Worm (Caenorhabditis elegans) whole organism, young adult: ENCODE measurements around the gene F59F5.3.

Experiments used
- B0035.1 ChIP-seq: sonication (generic microtip); optimal IDR thresholded peaks from 2 replicates; lab custom pipeline; 2016; ENCODE audit warnings: missing genetic modification characterization, mild to moderate bottlenecking, missing compliant biosample characterization, missing genotype, missing genetic modification reagents
- D2030.7 ChIP-seq: fragments of 200-800 bp; sonication (Bioruptor generic); IDR thresholded peaks from 2 replicates; pipeline ENCODE4 v1.3.6; 2022; ENCODE audit warnings: missing genetic modification reagents, missing genetic modification characterization, missing compliant biosample characterization
- F10E7.11 ChIP-seq: sonication (generic microtip); optimal IDR thresholded peaks from 2 replicates; lab custom pipeline; 2017; ENCODE audit warnings: mild to moderate bottlenecking, missing genetic modification characterization, moderate library complexity, missing compliant biosample characterization
- F52B5.7 ChIP-seq: sonication (generic microtip); optimal IDR thresholded peaks from 2 replicates; lab custom pipeline; 2016; ENCODE audit warnings: mild to moderate bottlenecking, missing genetic modification characterization, missing compliant biosample characterization
- K11D2.4 ChIP-seq: fragments of 200-800 bp; sonication (Bioruptor generic); IDR thresholded peaks from 2 replicates; pipeline ENCODE4 v1.3.6; 2022; ENCODE audit warnings: missing genetic modification reagents, missing genetic modification characterization, missing compliant biosample characterization
- K12H6.12 ChIP-seq: fragments of 200-800 bp; sonication (Bioruptor generic); optimal IDR thresholded peaks from 2 replicates; lab custom pipeline; 2018; ENCODE audit warnings: mild to moderate bottlenecking, missing genetic modification characterization, missing compliant biosample characterization
- Y53G8AR.9 ChIP-seq: fragments of 200-800 bp; sonication (Bioruptor generic); conservative IDR thresholded peaks from 2 replicates; pipeline ENCODE4 v1.3.6; 2022; ENCODE audit warnings: missing genetic modification reagents, missing genetic modification characterization, missing compliant biosample characterization
- Y95B8A.8 ChIP-seq: fragments of 200-800 bp; sonication (Bioruptor generic); IDR thresholded peaks from 2 replicates; pipeline ENCODE4 v1.3.6; 2022; ENCODE audit warnings: missing genetic modification reagents, missing genetic modification characterization, missing compliant biosample characterization
- aptf-2 ChIP-seq: fragments of 200-800 bp; sonication (Bioruptor generic); conservative IDR thresholded peaks from 2 replicates; pipeline ENCODE4 v1.3.6; 2022; ENCODE audit warnings: missing genetic modification reagents, missing genetic modification characterization, missing compliant biosample characterization
- atf-7 ChIP-seq: sonication (generic microtip); optimal IDR thresholded peaks from 2 replicates; lab custom pipeline; 2017; ENCODE audit warnings: mild to moderate bottlenecking, missing genetic modification characterization, missing compliant biosample characterization
- attf-5 ChIP-seq: fragments of 200-800 bp; sonication (Bioruptor generic); optimal IDR thresholded peaks from 2 replicates; lab custom pipeline; 2018; ENCODE audit warnings: mild to moderate bottlenecking, missing genetic modification characterization, missing compliant biosample characterization
- ceh-27 ChIP-seq: fragments of 200-800 bp; sonication (Bioruptor generic); optimal IDR thresholded peaks from 2 replicates; lab custom pipeline; 2018; ENCODE audit warnings: mild to moderate bottlenecking, missing genetic modification characterization, moderate library complexity, missing compliant biosample characterization
- ceh-58 ChIP-seq: fragments of 200-800 bp; sonication (Bioruptor generic); IDR thresholded peaks from 2 replicates; pipeline ENCODE4 v1.3.6; 2022; ENCODE audit warnings: missing genetic modification characterization, missing compliant biosample characterization
- chd-7 ChIP-seq: sonication (generic microtip); optimal IDR thresholded peaks from 2 replicates; lab custom pipeline; 2016; ENCODE audit warnings: mild to moderate bottlenecking, missing genetic modification characterization, moderate library complexity, missing compliant biosample characterization
- die-1 ChIP-seq: sonication (generic microtip); optimal IDR thresholded peaks from 2 replicates; lab custom pipeline; 2016; ENCODE audit warnings: missing genotype, mild to moderate bottlenecking, missing genetic modification characterization, missing compliant biosample characterization
- dox-1 ChIP-seq: fragments of 200-800 bp; sonication (Bioruptor generic); IDR thresholded peaks from 2 replicates; pipeline ENCODE4 v1.3.6; 2022; ENCODE audit warnings: missing genetic modification reagents, missing genetic modification characterization, missing compliant biosample characterization
- dpff-1 ChIP-seq: sonication (generic microtip); optimal IDR thresholded peaks from 2 replicates; lab custom pipeline; 2017; ENCODE audit warnings: mild to moderate bottlenecking, missing genetic modification characterization, missing compliant biosample characterization
- ekl-4 ChIP-seq: fragments of 200-800 bp; sonication (Bioruptor generic); IDR thresholded peaks from 2 replicates; pipeline ENCODE4 v1.3.6; 2022; ENCODE audit warnings: missing genetic modification reagents, missing genetic modification characterization, missing compliant biosample characterization
- fkh-3 ChIP-seq: sonication (generic microtip); optimal IDR thresholded peaks from 2 replicates; lab custom pipeline; 2016; ENCODE audit warnings: mild to moderate bottlenecking, missing genetic modification characterization, missing compliant biosample characterization
- hmg-1.2 ChIP-seq: fragments of 200-800 bp; sonication (Bioruptor generic); IDR thresholded peaks from 2 replicates; pipeline ENCODE4 v1.3.6; 2022; ENCODE audit warnings: missing genetic modification reagents, missing genetic modification characterization, missing compliant biosample characterization
- hmg-20 ChIP-seq: fragments of 200-800 bp; sonication (Bioruptor generic); IDR thresholded peaks from 2 replicates; pipeline ENCODE4 v1.3.6; 2022; ENCODE audit warnings: missing genetic modification reagents, missing genetic modification characterization, missing compliant biosample characterization
- lag-1 ChIP-seq: fragments of 200-800 bp; sonication (Bioruptor generic); IDR thresholded peaks from 2 replicates; pipeline ENCODE4 v1.3.6; 2022; ENCODE audit warnings: missing genetic modification reagents, missing genetic modification characterization, missing compliant biosample characterization
- let-526 ChIP-seq: fragments of 200-800 bp; sonication (Bioruptor generic); IDR thresholded peaks from 2 replicates; pipeline ENCODE4 v1.3.6; 2022; ENCODE audit warnings: missing genetic modification reagents, missing genetic modification characterization, missing compliant biosample characterization
- let-607 ChIP-seq, 2 experiments: fragments of 200-800 bp in 1 of 2; sonication (Bioruptor generic) in 1 of 2; sonication (generic microtip) in 1 of 2; optimal IDR thresholded peaks; 2 replicates each; lab custom pipeline; 2016 to 2018; ENCODE audit warnings: mild to moderate bottlenecking in 2 of 2, missing compliant biosample characterization in 2 of 2, missing genetic modification characterization in 2 of 2, moderate library complexity in 2 of 2, missing genotype in 1 of 2
- lin-26 ChIP-seq: fragments of 200-800 bp; sonication (Bioruptor generic); IDR thresholded peaks from 2 replicates; pipeline ENCODE4 v1.3.6; 2022; ENCODE audit warnings: missing genetic modification reagents, missing genetic modification characterization, missing compliant biosample characterization
- lin-35 ChIP-seq, 3 experiments: fragments of 150-350 bp in 2 of 3; sonication (generic microtip) in 1 of 3; optimal IDR thresholded peaks; 2 replicates each; lab custom pipeline; 2014 to 2018; ENCODE audit warnings: missing biosample characterization in 3 of 3, missing genetic modification characterization in 3 of 3, missing genetic modification reagents in 3 of 3
- lin-40 ChIP-seq: sonication (generic microtip); optimal IDR thresholded peaks from 2 replicates; lab custom pipeline; 2016; ENCODE audit warnings: missing genetic modification characterization, mild to moderate bottlenecking, missing compliant biosample characterization, missing genotype, missing genetic modification reagents
- lir-1 ChIP-seq: fragments of 200-800 bp; sonication (Bioruptor generic); conservative IDR thresholded peaks from 2 replicates; pipeline ENCODE4 v1.3.6; 2022; ENCODE audit warnings: missing genetic modification reagents, missing genetic modification characterization, missing compliant biosample characterization
- lsy-27 ChIP-seq: sonication (generic microtip); optimal IDR thresholded peaks from 2 replicates; lab custom pipeline; 2017; ENCODE audit warnings: missing genetic modification characterization, mild to moderate bottlenecking, missing compliant biosample characterization, antibody characterized with exemption, missing genotype, borderline replicate concordance; ENCODE audit not compliant: insufficient read depth
- madf-3 ChIP-seq: fragments of 200-800 bp; sonication (Bioruptor generic); IDR thresholded peaks from 2 replicates; pipeline ENCODE4 v1.3.6; 2022; ENCODE audit warnings: missing genetic modification reagents, missing genetic modification characterization, missing compliant biosample characterization
- madf-6 ChIP-seq: fragments of 200-800 bp; sonication (Bioruptor generic); IDR thresholded peaks from 2 replicates; pipeline ENCODE4 v1.3.6; 2022; ENCODE audit warnings: missing genetic modification reagents, missing genetic modification characterization, missing compliant biosample characterization
- mes-4 ChIP-seq: sonication (generic microtip); optimal IDR thresholded peaks from 2 replicates; lab custom pipeline; 2016; ENCODE audit warnings: missing genotype, missing genetic modification characterization, missing compliant biosample characterization
- nfya-1 ChIP-seq: sonication (generic microtip); optimal IDR thresholded peaks from 2 replicates; lab custom pipeline; 2017; ENCODE audit warnings: antibody characterized with exemption, missing compliant biosample characterization, missing genetic modification characterization, borderline replicate concordance; ENCODE audit not compliant: insufficient read depth
- pbrm-1 ChIP-seq: fragments of 200-800 bp; sonication (Bioruptor generic); IDR thresholded peaks from 2 replicates; pipeline ENCODE4 v1.3.6; 2022; ENCODE audit warnings: missing genetic modification reagents, missing genetic modification characterization, missing compliant biosample characterization
- pha-4 ChIP-seq: fragments of 150-350 bp; sonication (generic microtip); optimal IDR thresholded peaks from 2 replicates; lab custom pipeline; 2014; ENCODE audit warnings: missing biosample characterization, missing genetic modification reagents, missing genetic modification characterization
- rcor-1 ChIP-seq: fragments of 200-800 bp; sonication (Bioruptor generic); IDR thresholded peaks from 2 replicates; pipeline ENCODE4 v1.3.6; 2022; ENCODE audit warnings: missing genetic modification reagents, missing genetic modification characterization, missing compliant biosample characterization
- rec-8 ChIP-seq, 2 experiments: sonication (generic microtip); optimal IDR thresholded peaks; 2 replicates each; lab custom pipeline; 2016; ENCODE audit warnings: mild to moderate bottlenecking in 2 of 2, missing genetic modification characterization in 2 of 2, missing genetic modification reagents in 2 of 2, missing genotype in 2 of 2, missing biosample characterization in 1 of 2, missing compliant biosample characterization in 1 of 2, moderate library complexity in 1 of 2
- snpc-1.3 ChIP-seq: sonication (generic microtip); optimal IDR thresholded peaks from 2 replicates; lab custom pipeline; 2017; ENCODE audit warnings: missing genetic modification characterization, mild to moderate bottlenecking, missing compliant biosample characterization, antibody characterized with exemption, moderate library complexity, missing genotype, missing genetic modification reagents; ENCODE audit not compliant: insufficient read depth
- somi-1 ChIP-seq: fragments of 200-800 bp; sonication (Bioruptor generic); optimal IDR thresholded peaks from 2 replicates; lab custom pipeline; 2018; ENCODE audit warnings: mild to moderate bottlenecking, missing genetic modification characterization, missing compliant biosample characterization
- sptf-2 ChIP-seq: fragments of 200-800 bp; sonication (Bioruptor generic); optimal IDR thresholded peaks from 2 replicates; lab custom pipeline; 2018; ENCODE audit warnings: mild to moderate bottlenecking, missing genetic modification characterization, missing compliant biosample characterization
- tbx-9 ChIP-seq: sonication (generic microtip); optimal IDR thresholded peaks from 2 replicates; lab custom pipeline; 2016; ENCODE audit warnings: borderline replicate concordance, missing genetic modification characterization, inconsistent platforms, missing compliant biosample characterization
- ztf-18 ChIP-seq: sonication (generic microtip); optimal IDR thresholded peaks from 2 replicates; lab custom pipeline; 2016; ENCODE audit warnings: missing genotype, mild to moderate bottlenecking, missing genetic modification characterization, missing compliant biosample characterization
- ztf-3 ChIP-seq: fragments of 200-800 bp; sonication (Bioruptor generic); optimal IDR thresholded peaks from 2 replicates; lab custom pipeline; 2018; ENCODE audit warnings: mild to moderate bottlenecking, missing genetic modification characterization, missing compliant biosample characterization

Gene F59F5.3

DNA sequence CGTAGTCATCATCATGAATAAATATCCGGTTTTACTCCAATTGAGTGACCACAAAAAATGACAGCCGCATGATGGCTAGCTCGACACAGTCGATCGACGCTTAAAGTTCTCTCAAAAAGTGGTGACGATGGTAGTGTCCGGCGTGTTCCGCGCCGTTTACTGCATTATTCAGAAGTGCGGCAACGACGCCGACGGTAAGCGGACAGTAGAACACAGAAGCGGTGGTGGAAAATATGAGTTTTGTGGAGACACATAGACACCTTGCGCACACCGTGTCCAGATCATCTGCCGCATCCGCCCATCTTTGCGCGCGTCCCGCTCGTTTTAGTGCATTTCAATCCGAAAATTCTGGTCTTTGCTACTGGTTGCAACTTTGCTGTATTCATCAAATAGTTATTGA lies 17.0 kb upstream of the F59F5.3 start, which contains the start of gene F59F5.7:
TSS of gene F59F5.7 (plus strand) at position 301 of the 400 bp plus-strand sequence.
- TF ChIP-seq Y53G8AR.9 (GFP tag; lab: Robert Waterston, UW) (no peak), fkh-3 (tag; lab: Kevin White, UChicago) (no peak), pbrm-1 (GFP tag; lab: Robert Waterston, UW) (no peak), madf-6 (GFP tag; lab: Robert Waterston, UW) (no peak), lin-26 (no peak)

DNA sequence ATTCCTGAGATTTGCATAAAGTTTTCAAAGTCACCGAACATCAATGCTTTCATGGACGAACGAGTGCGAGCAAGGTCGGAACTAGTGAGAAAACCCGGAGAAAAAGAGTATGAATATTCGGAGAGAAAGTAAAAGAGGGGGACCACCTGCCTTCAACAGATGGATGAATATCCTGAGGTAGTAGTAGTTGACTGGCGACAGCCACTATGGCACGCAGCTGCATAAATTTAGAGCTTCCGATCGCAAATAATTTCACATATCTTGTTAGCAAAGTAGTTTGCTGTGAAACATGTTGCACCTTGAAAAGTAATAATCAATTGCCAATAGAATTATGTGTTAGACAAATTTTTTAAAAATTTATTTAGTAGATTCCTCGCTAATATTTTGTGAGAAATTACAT lies 14.6 kb upstream of the F59F5.3 start:
- TF ChIP-seq F52B5.7 (tag; lab: Kevin White, UChicago) (no peak), ztf-3 (no peak), aptf-2 (GFP tag; lab: Robert Waterston, UW) (no peak), F10E7.11 (tag; lab: Kevin White, UChicago) (no peak), rec-8 (tag; optimal IDR thresholded peaks at IDR 0.05; lab: Kevin White, UChicago) (no peak), madf-3 (GFP tag; lab: Robert Waterston, UW) (no peak), dpff-1 (no peak), attf-5 (no peak), ekl-4 (GFP tag; lab: Robert Waterston, UW) (no peak), Y95B8A.8 (no peak), ceh-58 (no peak), let-607 (tag; optimal IDR thresholded peaks at IDR 0.05; lab: Kevin White, UChicago) (no peak), nfya-1 (tag; lab: Kevin White, UChicago) (no peak), lsy-27 (tag; lab: Kevin White, UChicago) (no peak), sptf-2 (GFP tag; lab: Kevin White, UChicago) (no peak), B0035.1 (tag; lab: Kevin White, UChicago) (no peak), tbx-9 (no peak), mes-4 (tag; lab: Kevin White, UChicago) (no peak), lag-1 (GFP tag; lab: Robert Waterston, UW) (no peak), K12H6.12 (tag; lab: Kevin White, UChicago) (no peak)

ce11 chrX:10555189-10555964 lies 13.2 kb upstream of the F59F5.3 start, which contains the start of gene syd-2:
syd-2 (minus strand) TSS chrX:10555239.
- 0 out of 2 replicates have a peak, but pooled peaks have one; percentile 32 for TF ChIP-seq lir-1 (GFP tag; lab: Robert Waterston, UW)
- TF ChIP-seq lin-26: peak; percentile 9; the same call in 1 of the 2 replicates
- peak; percentile 55 for TF ChIP-seq chd-7
- TF ChIP-seq attf-5: peak; percentile 77
- no peak for TF ChIP-seq lag-1 (GFP tag; lab: Robert Waterston, UW)
- peak; percentile 32; the same call in 1 of the 2 replicates for TF ChIP-seq pbrm-1 (GFP tag; lab: Robert Waterston, UW)
- 0 out of 2 replicates have a peak, but pooled peaks have one; percentile 20 for TF ChIP-seq ekl-4 (GFP tag; lab: Robert Waterston, UW)
- TF ChIP-seq ztf-18 (tag; lab: Kevin White, UChicago): peak; percentile 5
- TF ChIP-seq snpc-1.3 (tag; lab: Kevin White, UChicago): no peak
- TF ChIP-seq lin-40 (tag; lab: Kevin White, UChicago): peak; percentile 64
- no peak for TF ChIP-seq pha-4
- TF ChIP-seq hmg-20 (GFP tag; lab: Robert Waterston, UW): no peak
- TF ChIP-seq lin-35 (GFP tag; optimal IDR thresholded peaks at IDR 0.05; lab: Kevin White, UChicago): peak in 1 of 3 experiments; percentile 11
- TF ChIP-seq die-1 (tag; lab: Kevin White, UChicago): peak; percentile 22
- peak; percentile 35; the same call in 1 of the 2 replicates for TF ChIP-seq K11D2.4 (GFP tag; lab: Robert Waterston, UW)
- TF ChIP-seq ceh-27 (GFP tag; lab: Kevin White, UChicago): peak; percentile 56
- peak; percentile 39; the same call in 1 of the 2 replicates for TF ChIP-seq hmg-1.2 (GFP tag; lab: Robert Waterston, UW)
- 0 out of 2 replicates have a peak, but pooled peaks have one; percentile 12 for TF ChIP-seq rcor-1 (GFP tag; lab: Robert Waterston, UW)
- TF ChIP-seq dox-1 (GFP tag; lab: Robert Waterston, UW): peak; percentile 77
- peak; percentile 75 for TF ChIP-seq somi-1 (GFP tag; lab: Kevin White, UChicago)
- TF ChIP-seq D2030.7 (GFP tag; lab: Robert Waterston, UW): no peak
- TF ChIP-seq atf-7 (tag; lab: Kevin White, UChicago): no peak
- 0 out of 2 replicates have a peak, but pooled peaks have one; percentile 19 for TF ChIP-seq let-526 (GFP tag; lab: Robert Waterston, UW)
